Fruit fly (Drosophila melanogaster) whole organism, embryonic: ENCODE measurements around the gene CG14931.

Source experiments
- Adf1 ChIP-seq: fragments of 200-800 bp; sonication (Bioruptor generic); IDR thresholded peaks from 2 replicates; pipeline ENCODE4 v1.3.6; 2022; ENCODE audit warnings: missing biosample characterization, missing genetic modification characterization
- CG10543 ChIP-seq: fragments of 200-800 bp; sonication (Bioruptor generic); optimal IDR thresholded peaks from 3 replicates; lab custom pipeline; 2017; ENCODE audit warnings: missing biosample characterization, mild to moderate bottlenecking, missing genetic modification characterization, moderate library complexity
- CG12744 ChIP-seq: fragments of 200-800 bp; sonication (Bioruptor generic); optimal IDR thresholded peaks from 2 replicates; lab custom pipeline; 2016; ENCODE audit warnings: missing biosample characterization, missing genetic modification characterization
- CG15601 ChIP-seq: fragments of 200-800 bp; sonication (Bioruptor generic); optimal IDR thresholded peaks from 3 replicates; lab custom pipeline; 2019; ENCODE audit warnings: missing biosample characterization, mild to moderate bottlenecking, missing genetic modification characterization, moderate library complexity
- CG1603 ChIP-seq: fragments of 200-800 bp; sonication (Bioruptor generic); optimal IDR thresholded peaks from 2 replicates; lab custom pipeline; 2019; ENCODE audit warnings: missing biosample characterization, mild to moderate bottlenecking, missing genetic modification characterization, moderate library complexity
- CG17385 ChIP-seq: fragments of 200-800 bp; sonication (Bioruptor generic); optimal IDR thresholded peaks from 3 replicates; lab custom pipeline; 2018; ENCODE audit warnings: missing biosample characterization, mild to moderate bottlenecking, missing genetic modification characterization
- CG18599 ChIP-seq: fragments of 200-800 bp; sonication (Bioruptor generic); optimal IDR thresholded peaks from 3 replicates; lab custom pipeline; 2017; ENCODE audit warnings: missing biosample characterization, missing genetic modification characterization, mild to moderate bottlenecking, moderate library complexity, missing genetic modification reagents
- CG2120 ChIP-seq: fragments of 200-800 bp; sonication (Bioruptor generic); optimal IDR thresholded peaks from 3 replicates; lab custom pipeline; 2016; ENCODE audit warnings: missing biosample characterization, missing genetic modification characterization
- CG3995 ChIP-seq: fragments of 200-800 bp; sonication (Bioruptor generic); optimal IDR thresholded peaks from 3 replicates; lab custom pipeline; 2016; ENCODE audit warnings: missing biosample characterization, missing genetic modification characterization
- CG4424 ChIP-seq: fragments of 200-800 bp; sonication (Bioruptor generic); optimal IDR thresholded peaks from 3 replicates; lab custom pipeline; 2016; ENCODE audit warnings: missing biosample characterization, missing genetic modification characterization
- CG4617 ChIP-seq: fragments of 200-800 bp; sonication (Bioruptor generic); optimal IDR thresholded peaks from 3 replicates; lab custom pipeline; 2016; ENCODE audit warnings: missing biosample characterization, missing genetic modification characterization, borderline replicate concordance
- CG5953 ChIP-seq: fragments of 200-800 bp; sonication (Bioruptor generic); IDR thresholded peaks from 2 replicates; pipeline ENCODE4 v1.3.6; 2022; ENCODE audit warnings: missing biosample characterization, missing genetic modification characterization
- CG6254 ChIP-seq: fragments of 200-800 bp; sonication (Bioruptor generic); optimal IDR thresholded peaks from 3 replicates; lab custom pipeline; 2017; ENCODE audit warnings: mild to moderate bottlenecking, missing biosample characterization, missing genetic modification reagents, missing genetic modification characterization
- CG6654 ChIP-seq: fragments of 200-800 bp; sonication (Bioruptor generic); optimal IDR thresholded peaks from 2 replicates; lab custom pipeline; 2017; ENCODE audit warnings: missing biosample characterization, mild to moderate bottlenecking, missing genetic modification characterization
- CG6791 ChIP-seq: fragments of 200-800 bp; sonication (Bioruptor generic); IDR thresholded peaks from 3 replicates; pipeline ENCODE4 v1.3.6; 2022; ENCODE audit warnings: missing biosample characterization, missing genetic modification characterization; ENCODE audit not compliant: partially characterized antibody
- CG7372 ChIP-seq: fragments of 200-800 bp; sonication (Bioruptor generic); IDR thresholded peaks from 2 replicates; pipeline ENCODE4 v1.3.6; 2022; ENCODE audit warnings: missing biosample characterization, missing genetic modification characterization
- CG8359 ChIP-seq: fragments of 200-800 bp; sonication (Bioruptor generic); optimal IDR thresholded peaks from 2 replicates; lab custom pipeline; 2017; ENCODE audit warnings: missing biosample characterization, mild to moderate bottlenecking, missing genetic modification characterization, borderline replicate concordance
- CG8944 ChIP-seq: fragments of 200-800 bp; sonication (Bioruptor generic); optimal IDR thresholded peaks from 3 replicates; lab custom pipeline; 2016; ENCODE audit warnings: missing biosample characterization, missing genetic modification characterization
- Hmr ChIP-seq: fragments of 200-800 bp; sonication (Bioruptor generic); optimal IDR thresholded peaks from 3 replicates; lab custom pipeline; 2017; ENCODE audit warnings: mild to moderate bottlenecking, missing biosample characterization, missing genetic modification reagents, missing genetic modification characterization
- Hr3 ChIP-seq: fragments of 200-800 bp; sonication (Bioruptor generic); optimal IDR thresholded peaks from 3 replicates; lab custom pipeline; 2016; ENCODE audit warnings: missing biosample characterization, missing genetic modification characterization
- Lim3 ChIP-seq: fragments of 200-800 bp; sonication (Bioruptor generic); IDR thresholded peaks from 2 replicates; pipeline ENCODE4 v1.3.6; 2022; ENCODE audit warnings: missing biosample characterization, missing genetic modification characterization
- Med ChIP-seq: fragments of 200-800 bp; sonication (Bioruptor generic); peaks from one replicate; lab custom pipeline; 2016; ENCODE audit warnings: missing biosample characterization, missing genetic modification characterization, mild to moderate bottlenecking, inconsistent platforms, moderate library complexity
- NC2β ChIP-seq: fragments of 200-800 bp; sonication (Bioruptor generic); optimal IDR thresholded peaks from 2 replicates; lab custom pipeline; 2016; ENCODE audit warnings: missing biosample characterization, missing genetic modification characterization
- Neu2 ChIP-seq: fragments of 200-800 bp; sonication (Bioruptor generic); optimal IDR thresholded peaks from 3 replicates; lab custom pipeline; 2016; ENCODE audit warnings: missing biosample characterization, missing genetic modification characterization, borderline replicate concordance
- Nf-YC ChIP-seq: fragments of 200-800 bp; optimal IDR thresholded peaks from 3 replicates; lab custom pipeline; 2019; ENCODE audit warnings: missing biosample characterization, mild to moderate bottlenecking, missing genetic modification characterization, moderate library complexity
- Rx ChIP-seq: fragments of 200-800 bp; sonication (Bioruptor generic); IDR thresholded peaks from 2 replicates; pipeline ENCODE4 v1.3.6; 2022; ENCODE audit warnings: missing biosample characterization, missing genetic modification characterization
- Sox100B ChIP-seq: fragments of 200-800 bp; sonication (Bioruptor generic); optimal IDR thresholded peaks from 3 replicates; lab custom pipeline; 2018; ENCODE audit warnings: missing biosample characterization, mild to moderate bottlenecking, missing genetic modification characterization
- Sry-β ChIP-seq: fragments of 200-800 bp; sonication (Bioruptor generic); optimal IDR thresholded peaks from 2 replicates; lab custom pipeline; 2018; ENCODE audit warnings: missing biosample characterization, mild to moderate bottlenecking, missing genetic modification characterization, moderate library complexity
- Stat92E ChIP-seq, 3 experiments: fragments of >200 bp in 2 of 3; fragments of 200-800 bp in 1 of 3; sonication (Bioruptor generic) in 1 of 3; optimal IDR thresholded peaks; 2 replicates each; lab custom pipeline; 2017 to 2019; ENCODE audit warnings: missing biosample characterization in 3 of 3, missing genetic modification characterization in 3 of 3, mild to moderate bottlenecking in 1 of 3, moderate library complexity in 1 of 3
- Xrp1 ChIP-seq: fragments of 200-800 bp; sonication (Bioruptor generic); IDR thresholded peaks from 2 replicates; pipeline ENCODE4 v1.3.6; 2022; ENCODE audit warnings: missing biosample characterization, missing genetic modification characterization
- ase ChIP-seq: fragments of 200-800 bp; sonication (Bioruptor generic); IDR thresholded peaks from 3 replicates; pipeline ENCODE4 v1.3.6; 2022; ENCODE audit warnings: missing biosample characterization, missing genetic modification characterization
- bcd ChIP-seq: fragments of 200-800 bp; sonication (Bioruptor generic); optimal IDR thresholded peaks from 2 replicates; lab custom pipeline; 2017; ENCODE audit warnings: missing biosample characterization, mild to moderate bottlenecking, missing genetic modification characterization
- chif ChIP-seq, 2 experiments: fragments of 200-800 bp; sonication (Bioruptor generic); optimal IDR thresholded peaks; 3 replicates each; lab custom pipeline; 2016; ENCODE audit warnings: missing biosample characterization in 2 of 2, missing genetic modification characterization in 2 of 2
- croc ChIP-seq: fragments of 200-800 bp; sonication (Bioruptor generic); conservative IDR thresholded peaks from 3 replicates; pipeline ENCODE4 v1.3.6; 2022; ENCODE audit warnings: missing biosample characterization, missing genetic modification characterization
- disco-r ChIP-seq: fragments of 200-800 bp; sonication (Bioruptor generic); optimal IDR thresholded peaks from 2 replicates; lab custom pipeline; 2016; ENCODE audit warnings: missing biosample characterization, missing genetic modification characterization
- dmrt11E ChIP-seq: fragments of 200-800 bp; sonication (Bioruptor generic); optimal IDR thresholded peaks from 3 replicates; lab custom pipeline; 2018; ENCODE audit warnings: missing biosample characterization, mild to moderate bottlenecking, missing genetic modification characterization, moderate library complexity
- exex ChIP-seq: fragments of 200-800 bp; sonication (Bioruptor generic); optimal IDR thresholded peaks from 4 replicates; lab custom pipeline; 2018; ENCODE audit warnings: missing biosample characterization, mild to moderate bottlenecking, missing genetic modification characterization, moderate library complexity
- gsb ChIP-seq: fragments of 200-800 bp; sonication (Bioruptor generic); IDR thresholded peaks from 2 replicates; pipeline ENCODE4 v1.3.6; 2022; ENCODE audit warnings: missing biosample characterization, missing genetic modification characterization
- hb ChIP-seq: fragments of 200-800 bp; sonication (Bioruptor generic); IDR thresholded peaks from 3 replicates; pipeline ENCODE4 v1.3.6; 2022; ENCODE audit warnings: missing biosample characterization, missing genetic modification characterization; ENCODE audit not compliant: partially characterized antibody
- hbn ChIP-seq: fragments of 200-800 bp; sonication (Bioruptor generic); IDR thresholded peaks from 2 replicates; pipeline ENCODE4 v1.3.6; 2022; ENCODE audit warnings: missing biosample characterization, missing genetic modification characterization; ENCODE audit not compliant: partially characterized antibody
- jigr1 ChIP-seq: fragments of 200-800 bp; sonication (Bioruptor generic); IDR thresholded peaks from 3 replicates; pipeline ENCODE4 v1.3.6; 2022; ENCODE audit warnings: missing biosample characterization, missing genetic modification characterization
- kah ChIP-seq: fragments of 200-800 bp; sonication (Bioruptor generic); optimal IDR thresholded peaks from 2 replicates; lab custom pipeline; 2018; ENCODE audit warnings: missing biosample characterization, mild to moderate bottlenecking, missing genetic modification characterization
- kay ChIP-seq: fragments of 200-800 bp; sonication (Bioruptor generic); optimal IDR thresholded peaks from 2 replicates; lab custom pipeline; 2016; ENCODE audit warnings: missing biosample characterization, missing genetic modification characterization
- lmd ChIP-seq: fragments of 200-800 bp; sonication (Bioruptor generic); IDR thresholded peaks from 2 replicates; pipeline ENCODE4 v1.3.6; 2022; ENCODE audit warnings: missing biosample characterization, missing genetic modification characterization
- lola ChIP-seq, 3 experiments: fragments of >200 bp in 2 of 3; fragments of 200-800 bp in 1 of 3; sonication (Bioruptor generic) in 1 of 3; optimal IDR thresholded peaks; 2 replicates each; lab custom pipeline; 2017 to 2019; ENCODE audit warnings: missing biosample characterization in 3 of 3, missing genetic modification characterization in 3 of 3, mild to moderate bottlenecking in 1 of 3, moderate library complexity in 1 of 3
- lov ChIP-seq, 2 experiments: fragments of 200-800 bp in 1 of 2; fragments of >200 bp in 1 of 2; sonication (Bioruptor generic) in 1 of 2; IDR thresholded peaks in 1 of 2; optimal IDR thresholded peaks in 1 of 2; 2 replicates in 1 of 2; 3 replicates in 1 of 2; pipeline versions ENCODE4 v1.3.6 to Lab custom; 2017 to 2022; ENCODE audit warnings: missing biosample characterization in 1 of 2, missing genetic modification characterization in 1 of 2
- pho ChIP-seq: fragments of 200-800 bp; sonication (Bioruptor generic); optimal IDR thresholded peaks from 2 replicates; lab custom pipeline; 2016; ENCODE audit warnings: missing biosample characterization, missing genetic modification characterization
- slp2 ChIP-seq: fragments of 200-800 bp; sonication (Bioruptor generic); optimal IDR thresholded peaks from 2 replicates; lab custom pipeline; 2016; ENCODE audit warnings: missing biosample characterization, missing genetic modification characterization
- vnd ChIP-seq: fragments of 200-800 bp; sonication (Bioruptor generic); IDR thresholded peaks from 3 replicates; pipeline ENCODE4 v1.3.6; 2022; ENCODE audit warnings: missing biosample characterization, missing genetic modification characterization; ENCODE audit not compliant: partially characterized antibody
- zen ChIP-seq: fragments of 200-800 bp; sonication (Bioruptor generic); optimal IDR thresholded peaks from 3 replicates; lab custom pipeline; 2018; ENCODE audit warnings: missing biosample characterization, mild to moderate bottlenecking, missing genetic modification characterization, moderate library complexity

The CG14931 gene

dm6 chr2L:11829277-11829676 lies 41.1 kb downstream of the CG14931 start, which contains the start of gene esc (continued):
- peak; percentile 15 for TF ChIP-seq CG12744 (GFP tag; lab: Kevin White, UChicago)
- peak; percentile 87 for TF ChIP-seq CG1603 (tag; lab: Kevin White, UChicago)
- TF ChIP-seq CG17385 (GFP tag; lab: Kevin White, UChicago) = no peak
- peak; percentile 47 for TF ChIP-seq NC2β (GFP tag; lab: Kevin White, UChicago)
- no peak for TF ChIP-seq CG18599
- no peak for TF ChIP-seq CG6254 (GFP tag; lab: Kevin White, UChicago)
- TF ChIP-seq lmd (GFP tag; lab: Robert Waterston, UW) = no peak; the same call in 1 of the 2 replicates
- TF ChIP-seq Nf-YC (tag; lab: Kevin White, UChicago) = no peak
- TF ChIP-seq Sox100B = no peak
- no peak for TF ChIP-seq CG7372 (GFP tag; lab: Robert Waterston, UW)
- no peak for TF ChIP-seq hb (GFP tag; lab: Robert Waterston, UW)
- TF ChIP-seq Med (GFP tag; lab: Kevin White, UChicago) = peak; percentile 93
- peak; percentile 62 for TF ChIP-seq zen (tag; lab: Kevin White, UChicago)
- TF ChIP-seq CG4424 = no peak
- peak; percentile 57 for TF ChIP-seq CG2120 (GFP tag; lab: Kevin White, UChicago)
- TF ChIP-seq Hr3 (GFP tag; lab: Kevin White, UChicago) = no peak
- no peak for TF ChIP-seq exex (tag; lab: Kevin White, UChicago)
- TF ChIP-seq jigr1 (GFP tag; lab: Robert Waterston, UW) = no peak
- no peak for TF ChIP-seq gsb (GFP tag; lab: Robert Waterston, UW)
- peak; percentile 64; the same call in 2 of the 3 replicates for TF ChIP-seq CG6791 (GFP tag; lab: Robert Waterston, UW)
- peak; percentile 45 for TF ChIP-seq Adf1
- peak; percentile 37 for TF ChIP-seq CG8944 (GFP tag; lab: Kevin White, UChicago)
- TF ChIP-seq CG15601 = no peak
- peak; percentile 26 for TF ChIP-seq bcd (GFP tag; lab: Kevin White, UChicago)
- no peak for TF ChIP-seq CG6654 (GFP tag; lab: Kevin White, UChicago)
- no peak for TF ChIP-seq lov (optimal IDR thresholded peaks at IDR 0.05; lab: Kevin White, UChicago)
- TF ChIP-seq lov (GFP tag; IDR thresholded peaks at IDR 0.05; lab: Robert Waterston, UW) = no peak
- no peak for TF ChIP-seq Sry-β (GFP tag; lab: Kevin White, UChicago)
- TF ChIP-seq CG5953 (GFP tag; lab: Robert Waterston, UW) = no peak
- no peak for TF ChIP-seq chif (GFP tag; optimal IDR thresholded peaks at IDR 0.05; lab: Kevin White, UChicago)
- TF ChIP-seq dmrt11E (tag; lab: Kevin White, UChicago) = no peak
- TF ChIP-seq Stat92E (GFP tag; optimal IDR thresholded peaks at IDR 0.05; lab: Kevin White, UChicago) = no peak
- no peak for TF ChIP-seq Neu2 (GFP tag; lab: Kevin White, UChicago)
- TF ChIP-seq Hmr (GFP tag; lab: Kevin White, UChicago) = peak; percentile 38
- peak; percentile 29 for TF ChIP-seq pho
- TF ChIP-seq Lim3 = no peak
- TF ChIP-seq hbn (GFP tag; lab: Robert Waterston, UW) = no peak
- no peak for TF ChIP-seq CG8359 (GFP tag; lab: Kevin White, UChicago)
- TF ChIP-seq kay (GFP tag; lab: Kevin White, UChicago) = no peak
- TF ChIP-seq vnd (GFP tag; lab: Robert Waterston, UW) = no peak
- TF ChIP-seq Rx (GFP tag; lab: Robert Waterston, UW) = no peak
- no peak for TF ChIP-seq croc (GFP tag; lab: Robert Waterston, UW)
- TF ChIP-seq CG3995 (GFP tag; lab: Kevin White, UChicago) = no peak
- no peak for TF ChIP-seq kah (GFP tag; lab: Kevin White, UChicago)
- peak; percentile 56 for TF ChIP-seq CG4617 (GFP tag; lab: Kevin White, UChicago)
- TF ChIP-seq CG10543 (GFP tag; lab: Kevin White, UChicago) = no peak
- TF ChIP-seq lola (GFP tag; optimal IDR thresholded peaks at IDR 0.05; lab: Kevin White, UChicago) = no peak
- TF ChIP-seq disco-r = no peak
- TF ChIP-seq ase = no peak
- no peak; the same call in 1 of the 2 replicates for TF ChIP-seq Xrp1 (GFP tag; lab: Robert Waterston, UW)
- TF ChIP-seq slp2 (GFP tag; lab: Kevin White, UChicago) = no peak
